Worm (Caenorhabditis elegans): ENCODE data around the gene C05D11.5.

DNA sequence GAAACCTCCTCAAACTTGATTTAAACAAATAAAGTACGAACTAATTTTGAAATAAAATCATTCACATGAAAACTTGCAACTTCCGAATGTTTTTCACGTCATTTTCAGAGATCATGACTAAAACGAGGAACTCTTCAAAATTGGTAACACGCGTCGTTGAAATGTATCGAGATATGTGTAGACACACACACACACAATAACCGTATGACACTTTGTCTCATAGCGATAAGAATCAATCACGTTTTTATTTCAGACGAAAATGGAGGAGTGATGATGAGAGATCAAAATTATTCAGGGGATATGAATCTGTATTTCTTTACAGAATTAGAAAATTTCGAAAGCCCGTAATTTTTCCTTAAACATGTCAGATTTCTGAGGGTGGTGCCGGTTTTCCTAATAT is 10.9 kb upstream of the C05D11.5 start:
- TF ChIP-seq unc-62 (GFP tag; optimal IDR thresholded peaks at IDR 0.05) (no peak), snpc-4 (tag; optimal IDR thresholded peaks at IDR 0.05) (no peak), nhr-12 (tag; optimal IDR thresholded peaks at IDR 0.05) (no peak), alr-1 (tag; optimal IDR thresholded peaks at IDR 0.05; ENCODE audit: borderline replicate concordance) (no peak), tbx-2 (tag; optimal IDR thresholded peaks at IDR 0.05) (no peak), ama-1 (optimal IDR thresholded peaks at IDR 0.05) (no peak), ceh-63 (GFP tag; optimal IDR thresholded peaks at IDR 0.05) (no peak), unc-98 (GFP tag; IDR thresholded peaks at IDR 0.05) (no peak), rnt-1 (tag; optimal IDR thresholded peaks at IDR 0.05) (no peak), efl-1 (optimal IDR thresholded peaks at IDR 0.05) (no peak), efl-1 (GFP tag; optimal IDR thresholded peaks at IDR 0.05 in 1 of 2) (no peak), elt-3 (tag; optimal IDR thresholded peaks at IDR 0.05) (no peak), C16A3.4 (tag; optimal IDR thresholded peaks at IDR 0.05) (no peak)

All from whole organism, L1 larva.